Fruit fly (Drosophila melanogaster) whole organism, embryonic: ENCODE measurements around the gene Ptth.

Experiments used
- Abd-B ChIP-seq: fragments of 200-800 bp; sonication (Bioruptor generic); optimal IDR thresholded peaks from 2 replicates; lab custom pipeline; 2018; ENCODE audit warnings: missing biosample characterization, mild to moderate bottlenecking, missing genetic modification characterization, moderate library complexity
- Ada2b ChIP-seq: fragments of 200-800 bp; sonication (Bioruptor generic); IDR thresholded peaks from 2 replicates; pipeline ENCODE4 v1.3.6; 2022; ENCODE audit warnings: missing biosample characterization, missing genetic modification characterization
- Atf3 ChIP-seq: fragments of 200-800 bp; sonication (Bioruptor generic); optimal IDR thresholded peaks from 3 replicates; lab custom pipeline; 2016; ENCODE audit warnings: missing biosample characterization, missing genetic modification characterization
- BtbVII ChIP-seq: fragments of 200-800 bp; sonication (Bioruptor generic); optimal IDR thresholded peaks from 3 replicates; lab custom pipeline; 2017; ENCODE audit warnings: missing biosample characterization, mild to moderate bottlenecking, missing genetic modification characterization
- CG10209 ChIP-seq: fragments of 200-800 bp; sonication (Bioruptor generic); optimal IDR thresholded peaks from 3 replicates; lab custom pipeline; 2017; ENCODE audit warnings: missing biosample characterization, mild to moderate bottlenecking, missing genetic modification characterization, missing genetic modification reagents
- CG10565 ChIP-seq: fragments of 200-800 bp; sonication (Bioruptor generic); optimal IDR thresholded peaks from 3 replicates; lab custom pipeline; 2016; ENCODE audit warnings: missing biosample characterization, mild to moderate bottlenecking, missing genetic modification characterization
- CG11398 ChIP-seq: fragments of 200-800 bp; sonication (Bioruptor generic); optimal IDR thresholded peaks from 2 replicates; lab custom pipeline; 2016; ENCODE audit warnings: missing biosample characterization, missing genetic modification characterization
- CG12391 ChIP-seq: fragments of 200-800 bp; sonication (Bioruptor generic); optimal IDR thresholded peaks from 3 replicates; lab custom pipeline; 2018; ENCODE audit warnings: missing biosample characterization, mild to moderate bottlenecking, missing genetic modification characterization, moderate library complexity
- CG13424 ChIP-seq: fragments of 200-800 bp; sonication (Bioruptor generic); optimal IDR thresholded peaks from 2 replicates; lab custom pipeline; 2019; ENCODE audit warnings: missing biosample characterization, mild to moderate bottlenecking, missing genetic modification characterization, moderate library complexity
- CG13775 ChIP-seq: fragments of 200-800 bp; sonication (Bioruptor generic); optimal IDR thresholded peaks from 3 replicates; lab custom pipeline; 2017; ENCODE audit warnings: missing biosample characterization, mild to moderate bottlenecking, missing genetic modification characterization
- CG14965 ChIP-seq: fragments of 200-800 bp; sonication (Bioruptor generic); optimal IDR thresholded peaks from 2 replicates; lab custom pipeline; 2016; ENCODE audit warnings: missing biosample characterization, missing genetic modification characterization, borderline replicate concordance
- CG15479 ChIP-seq: fragments of 200-800 bp; sonication (Bioruptor generic); optimal IDR thresholded peaks from 3 replicates; lab custom pipeline; 2019; ENCODE audit warnings: missing biosample characterization, mild to moderate bottlenecking, missing genetic modification characterization, moderate library complexity
- CG17359 ChIP-seq: fragments of 200-800 bp; sonication (Bioruptor generic); optimal IDR thresholded peaks from 3 replicates; lab custom pipeline; 2018; ENCODE audit warnings: missing biosample characterization, mild to moderate bottlenecking, missing genetic modification characterization, moderate library complexity
- CG18262 ChIP-seq: fragments of 200-800 bp; optimal IDR thresholded peaks from 3 replicates; lab custom pipeline; 2019; ENCODE audit warnings: missing biosample characterization, mild to moderate bottlenecking, missing genetic modification characterization, moderate library complexity
- CG2889 ChIP-seq: fragments of 200-800 bp; sonication (Bioruptor generic); IDR thresholded peaks from 3 replicates; pipeline ENCODE4 v1.3.6; 2022; ENCODE audit warnings: missing biosample characterization, missing genetic modification characterization
- CG3281 ChIP-seq: fragments of 200-800 bp; sonication (Bioruptor generic); optimal IDR thresholded peaks from 3 replicates; lab custom pipeline; 2017; ENCODE audit warnings: missing biosample characterization, mild to moderate bottlenecking, missing genetic modification characterization
- CG3995 ChIP-seq: fragments of 200-800 bp; sonication (Bioruptor generic); optimal IDR thresholded peaks from 3 replicates; lab custom pipeline; 2016; ENCODE audit warnings: missing biosample characterization, missing genetic modification characterization
- CG4820 ChIP-seq: fragments of 200-800 bp; sonication (Bioruptor generic); optimal IDR thresholded peaks from 3 replicates; lab custom pipeline; 2016; ENCODE audit warnings: missing biosample characterization, missing genetic modification characterization
- CG5180 ChIP-seq: fragments of 200-800 bp; sonication (Bioruptor generic); optimal IDR thresholded peaks from 3 replicates; lab custom pipeline; 2017; ENCODE audit warnings: missing biosample characterization, missing genetic modification characterization, mild to moderate bottlenecking, moderate library complexity, missing genetic modification reagents
- CG6272 ChIP-seq: fragments of 200-800 bp; sonication (Bioruptor generic); IDR thresholded peaks from 2 replicates; pipeline ENCODE4 v1.3.6; 2022; ENCODE audit warnings: missing biosample characterization, missing genetic modification characterization
- CG8281 ChIP-seq: fragments of 200-800 bp; sonication (Bioruptor generic); optimal IDR thresholded peaks from 2 replicates; lab custom pipeline; 2018; ENCODE audit warnings: missing biosample characterization, mild to moderate bottlenecking, missing genetic modification characterization, moderate library complexity
- CG9876 ChIP-seq: fragments of 200-800 bp; sonication (Bioruptor generic); optimal IDR thresholded peaks from 2 replicates; lab custom pipeline; 2016; ENCODE audit warnings: missing biosample characterization, missing genetic modification characterization
- D ChIP-seq, 2 experiments: fragments of 200-800 bp in 1 of 2; fragments of >200 bp in 1 of 2; sonication (Bioruptor generic) in 1 of 2; optimal IDR thresholded peaks; 2 replicates in 1 of 2; 3 replicates in 1 of 2; lab custom pipeline; 2017; ENCODE audit warnings: mild to moderate bottlenecking in 1 of 2, missing biosample characterization in 1 of 2, missing genetic modification characterization in 1 of 2, missing genetic modification reagents in 1 of 2
- D19A ChIP-seq: fragments of 200-800 bp; optimal IDR thresholded peaks from 3 replicates; lab custom pipeline; 2019; ENCODE audit warnings: missing biosample characterization, mild to moderate bottlenecking, missing genetic modification characterization, moderate library complexity
- Dad ChIP-seq: fragments of 200-800 bp; sonication (Bioruptor generic); optimal IDR thresholded peaks from 3 replicates; lab custom pipeline; 2016; ENCODE audit warnings: missing biosample characterization, missing genetic modification characterization
- Dfd ChIP-seq, 2 experiments: fragments of >200 bp; optimal IDR thresholded peaks; 2 replicates each; lab custom pipeline; 2017; ENCODE audit warnings: missing biosample characterization in 2 of 2, missing genetic modification characterization in 2 of 2
- E2f2 ChIP-seq: fragments of 200-800 bp; sonication (Bioruptor generic); IDR thresholded peaks from 2 replicates; pipeline ENCODE4 v1.3.6; 2022; ENCODE audit warnings: missing biosample characterization, missing genetic modification characterization
- Fer1 ChIP-seq: fragments of 200-800 bp; sonication (Bioruptor generic); optimal IDR thresholded peaks from 2 replicates; lab custom pipeline; 2017; ENCODE audit warnings: missing biosample characterization, mild to moderate bottlenecking, missing genetic modification characterization
- Fer3 ChIP-seq: fragments of 200-800 bp; sonication (Bioruptor generic); optimal IDR thresholded peaks from 2 replicates; lab custom pipeline; 2018; ENCODE audit warnings: missing biosample characterization, mild to moderate bottlenecking, missing genetic modification characterization, moderate library complexity
- NFAT ChIP-seq: fragments of 200-800 bp; sonication (Bioruptor generic); IDR thresholded peaks from 2 replicates; pipeline ENCODE4 v1.3.6; 2022; ENCODE audit warnings: missing biosample characterization, missing genetic modification characterization
- Neu2 ChIP-seq: fragments of 200-800 bp; sonication (Bioruptor generic); optimal IDR thresholded peaks from 3 replicates; lab custom pipeline; 2016; ENCODE audit warnings: missing biosample characterization, missing genetic modification characterization, borderline replicate concordance
- Oaz ChIP-seq: fragments of 200-800 bp; sonication (Bioruptor generic); IDR thresholded peaks from 2 replicates; pipeline ENCODE4 v1.3.6; 2022; ENCODE audit warnings: missing biosample characterization, missing genetic modification characterization
- Ptx1 ChIP-seq: fragments of 200-800 bp; sonication (Bioruptor generic); IDR thresholded peaks from 2 replicates; pipeline ENCODE4 v1.3.6; 2022; ENCODE audit warnings: missing biosample characterization, missing genetic modification characterization
- Tbp ChIP-seq: fragments of >200 bp; optimal IDR thresholded peaks from 2 replicates; lab custom pipeline; 2018; ENCODE audit warnings: missing biosample characterization, missing genetic modification characterization
- cg ChIP-seq: fragments of 200-800 bp; sonication (Bioruptor generic); optimal IDR thresholded peaks from 3 replicates; lab custom pipeline; 2019; ENCODE audit warnings: missing biosample characterization, mild to moderate bottlenecking, missing genetic modification characterization, moderate library complexity
- hb ChIP-seq: fragments of 200-800 bp; sonication (Bioruptor generic); IDR thresholded peaks from 3 replicates; pipeline ENCODE4 v1.3.6; 2022; ENCODE audit warnings: missing biosample characterization, missing genetic modification characterization; ENCODE audit not compliant: partially characterized antibody
- hbn ChIP-seq: fragments of 200-800 bp; sonication (Bioruptor generic); IDR thresholded peaks from 2 replicates; pipeline ENCODE4 v1.3.6; 2022; ENCODE audit warnings: missing biosample characterization, missing genetic modification characterization; ENCODE audit not compliant: partially characterized antibody
- hkb ChIP-seq, 2 experiments: fragments of 200-800 bp in 1 of 2; fragments of >200 bp in 1 of 2; sonication (Bioruptor generic) in 1 of 2; IDR thresholded peaks in 1 of 2; optimal IDR thresholded peaks in 1 of 2; 2 replicates each; pipeline versions ENCODE4 v1.3.6 to Lab custom; 2017 to 2022; ENCODE audit warnings: missing biosample characterization in 1 of 2, missing genetic modification characterization in 1 of 2
- jigr1 ChIP-seq: fragments of 200-800 bp; sonication (Bioruptor generic); IDR thresholded peaks from 3 replicates; pipeline ENCODE4 v1.3.6; 2022; ENCODE audit warnings: missing biosample characterization, missing genetic modification characterization
- lab ChIP-seq: fragments of 200-800 bp; sonication (Bioruptor generic); optimal IDR thresholded peaks from 3 replicates; lab custom pipeline; 2017; ENCODE audit warnings: missing biosample characterization, missing genetic modification characterization, mild to moderate bottlenecking, moderate library complexity, missing genetic modification reagents
- nerfin-1 ChIP-seq: fragments of 200-800 bp; sonication (Bioruptor generic); optimal IDR thresholded peaks from 3 replicates; lab custom pipeline; 2019; ENCODE audit warnings: missing biosample characterization, mild to moderate bottlenecking, missing genetic modification characterization, moderate library complexity
- nmo ChIP-seq: fragments of 200-800 bp; sonication (Bioruptor generic); optimal IDR thresholded peaks from 2 replicates; lab custom pipeline; 2018; ENCODE audit warnings: missing biosample characterization, mild to moderate bottlenecking, missing genetic modification characterization, moderate library complexity
- otp ChIP-seq: fragments of 200-800 bp; sonication (Bioruptor generic); IDR thresholded peaks from 3 replicates; pipeline ENCODE4, ENCODE4 v1.3.6; 2022; ENCODE audit warnings: missing biosample characterization, missing genetic modification characterization
- pnt ChIP-seq: fragments of 200-800 bp; sonication (Bioruptor generic); optimal IDR thresholded peaks from 3 replicates; lab custom pipeline; 2016; ENCODE audit warnings: missing biosample characterization, missing genetic modification characterization
- psq ChIP-seq: fragments of 200-800 bp; sonication (Bioruptor generic); optimal IDR thresholded peaks from 2 replicates; lab custom pipeline; 2017; ENCODE audit warnings: missing biosample characterization, missing genetic modification characterization
- sisA ChIP-seq: fragments of 200-800 bp; sonication (Bioruptor generic); IDR thresholded peaks from 2 replicates; pipeline ENCODE4 v1.3.6; 2022; ENCODE audit warnings: missing biosample characterization, missing genetic modification characterization
- slbo ChIP-seq: fragments of 200-800 bp; sonication (Bioruptor generic); IDR thresholded peaks from 2 replicates; pipeline ENCODE4 v1.3.6; 2022; ENCODE audit warnings: missing biosample characterization, missing genetic modification characterization
- so ChIP-seq: fragments of 200-800 bp; sonication (Bioruptor generic); IDR thresholded peaks from 3 replicates; pipeline ENCODE4 v1.3.6; 2022; ENCODE audit warnings: missing biosample characterization, missing genetic modification characterization
- trh ChIP-seq: fragments of 200-800 bp; sonication (Bioruptor generic); optimal IDR thresholded peaks from 2 replicates; lab custom pipeline; 2016; ENCODE audit warnings: missing biosample characterization, missing genetic modification characterization
- vnd ChIP-seq: fragments of 200-800 bp; sonication (Bioruptor generic); IDR thresholded peaks from 3 replicates; pipeline ENCODE4 v1.3.6; 2022; ENCODE audit warnings: missing biosample characterization, missing genetic modification characterization; ENCODE audit not compliant: partially characterized antibody

Ptth gene

dm6 chr2L:530245-530644 lies 46.5 kb downstream of the Ptth start:
- TF ChIP-seq Abd-B (GFP tag; lab: Kevin White, UChicago) (no peak), E2f2 (GFP tag; lab: Robert Waterston, UW) (no peak), Fer3 (tag; lab: Kevin White, UChicago) (no peak), CG3995 (GFP tag; lab: Kevin White, UChicago) (no peak), D19A (tag; lab: Kevin White, UChicago) (no peak), CG13775 (GFP tag; lab: Kevin White, UChicago) (no peak), Atf3 (GFP tag; lab: Kevin White, UChicago) (no peak), Tbp (GFP tag; lab: Kevin White, UChicago) (no peak), CG10565 (no peak), CG15479 (GFP tag; lab: Kevin White, UChicago) (no peak), CG3281 (no peak), CG2889 (GFP tag; lab: Robert Waterston, UW) (0 out of 3 replicates have a peak, but pooled peaks have one; percentile 28), Dfd (GFP tag; optimal IDR thresholded peaks at IDR 0.05; lab: Kevin White, UChicago) (no peak), slbo (GFP tag; lab: Robert Waterston, UW) (peak; percentile 44; the same call in 1 of the 2 replicates), CG4820 (no peak), jigr1 (GFP tag; lab: Robert Waterston, UW) (no peak), nerfin-1 (no peak), CG6272 (GFP tag; lab: Robert Waterston, UW) (no peak; the same call in 1 of the 2 replicates), trh (GFP tag; lab: Kevin White, UChicago) (no peak), Neu2 (no peak), CG11398 (GFP tag; lab: Kevin White, UChicago) (no peak), CG14965 (GFP tag; lab: Kevin White, UChicago) (no peak), hb (GFP tag; lab: Robert Waterston, UW) (no peak), Oaz (GFP tag; lab: Robert Waterston, UW) (no peak), NFAT (GFP tag; lab: Robert Waterston, UW) (0 out of 2 replicates have a peak, but pooled peaks have one; percentile 10), Ada2b (GFP tag; lab: Robert Waterston, UW) (no peak), hbn (no peak), Ptx1 (GFP tag; lab: Robert Waterston, UW) (peak; percentile 46), nmo (GFP tag; lab: Kevin White, UChicago) (no peak), CG9876 (GFP tag; lab: Kevin White, UChicago) (peak; percentile 18), CG13424 (tag; lab: Kevin White, UChicago) (no peak), BtbVII (GFP tag; lab: Kevin White, UChicago) (no peak), Dad (GFP tag; lab: Kevin White, UChicago) (no peak), so (GFP tag; lab: Robert Waterston, UW) (no peak), hkb (optimal IDR thresholded peaks at IDR 0.05; lab: Kevin White, UChicago) (no peak), hkb (GFP tag; IDR thresholded peaks at IDR 0.05; lab: Robert Waterston, UW) (0 out of 2 replicates have a peak, but pooled peaks have one; percentile 21), otp (GFP tag; lab: Robert Waterston, UW) (no peak), pnt (peak; percentile 18), CG17359 (tag; lab: Kevin White, UChicago) (no peak), psq (GFP tag; lab: Kevin White, UChicago) (no peak), CG18262 (tag; lab: Kevin White, UChicago) (no peak), vnd (GFP tag; lab: Robert Waterston, UW) (no peak), CG8281 (no peak), lab (GFP tag; lab: Kevin White, UChicago) (peak; percentile 4), CG10209 (no peak), Fer1 (GFP tag; lab: Kevin White, UChicago) (no peak), CG12391 (tag; lab: Kevin White, UChicago) (peak; percentile 12), CG5180 (GFP tag; lab: Kevin White, UChicago) (no peak), D (optimal IDR thresholded peaks at IDR 0.05; lab: Kevin White, UChicago) (no peak), D (GFP tag; optimal IDR thresholded peaks at IDR 0.05; lab: Kevin White, UChicago) (no peak), cg (GFP tag; lab: Kevin White, UChicago) (no peak), sisA (GFP tag; lab: Robert Waterston, UW) (peak; percentile 42)
